Worm (Caenorhabditis elegans) whole organism, mixed stage, embryonic: ENCODE results near the gene glb-25.

ENCODE experiments used
- bed-3 ChIP-seq: fragments of 200-800 bp; sonication (Bioruptor generic); optimal IDR thresholded peaks from 3 replicates; lab custom pipeline; 2018; ENCODE audit warnings: mild to moderate bottlenecking, missing genetic modification characterization, moderate library complexity, missing compliant biosample characterization
- ceh-83 ChIP-seq: fragments of 200-800 bp; sonication (Bioruptor generic); optimal IDR thresholded peaks from 2 replicates; lab custom pipeline; 2018; ENCODE audit warnings: mild to moderate bottlenecking, missing genetic modification characterization, missing compliant biosample characterization
- nhr-2 ChIP-seq: fragments of 150-350 bp; optimal IDR thresholded peaks from 2 replicates; lab custom pipeline; 2014; ENCODE audit warnings: missing biosample characterization, missing genetic modification characterization
- unc-120 ChIP-seq: sonication (generic microtip); optimal IDR thresholded peaks from 2 replicates; lab custom pipeline; 2017; ENCODE audit warnings: missing genetic modification characterization, missing compliant biosample characterization; ENCODE audit not compliant: poor library complexity, severe bottlenecking
- unc-39 ChIP-seq: fragments of 150-350 bp; optimal IDR thresholded peaks from 2 replicates; lab custom pipeline; 2014; ENCODE audit warnings: missing biosample characterization, missing genetic modification characterization
- unc-62 ChIP-seq: fragments of 150-350 bp; optimal IDR thresholded peaks from 2 replicates; lab custom pipeline; 2014; ENCODE audit warnings: missing biosample characterization, missing genetic modification reagents, missing genetic modification characterization

DNA sequence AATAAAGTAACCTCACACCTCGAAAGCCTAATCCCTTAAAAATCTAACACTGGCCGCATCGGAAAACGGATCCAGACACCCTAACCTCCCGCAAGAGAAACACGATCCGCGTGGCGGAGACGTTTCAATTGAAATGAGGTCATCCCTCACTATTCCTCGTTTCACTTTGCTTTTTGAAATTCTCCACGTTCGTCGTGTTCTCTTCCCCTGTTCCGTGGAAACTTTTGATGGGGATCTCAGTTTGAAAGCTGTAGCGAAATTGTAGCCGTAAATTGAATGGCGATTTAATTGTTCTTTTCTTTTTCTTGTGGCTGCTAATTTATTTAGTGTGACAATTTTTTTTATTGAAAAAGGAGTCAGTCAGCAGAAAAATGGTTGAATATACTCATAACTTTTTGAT, 30.7 kb downstream of the glb-25 start:
- TF ChIP-seq bed-3, result no peak
- no peak for TF ChIP-seq unc-39 (tag; lab: Kevin White, UChicago)
- no peak for TF ChIP-seq unc-120 (tag; lab: Kevin White, UChicago)
- TF ChIP-seq nhr-2 (tag; lab: Kevin White, UChicago), result no peak
- TF ChIP-seq unc-62 (GFP tag; lab: Kevin White, UChicago), result no peak
- TF ChIP-seq ceh-83 (GFP tag; lab: Kevin White, UChicago), result no peak
